Fruit fly (Drosophila melanogaster): ENCODE results near the gene Eip78C.

Eip78C gene

DNA sequence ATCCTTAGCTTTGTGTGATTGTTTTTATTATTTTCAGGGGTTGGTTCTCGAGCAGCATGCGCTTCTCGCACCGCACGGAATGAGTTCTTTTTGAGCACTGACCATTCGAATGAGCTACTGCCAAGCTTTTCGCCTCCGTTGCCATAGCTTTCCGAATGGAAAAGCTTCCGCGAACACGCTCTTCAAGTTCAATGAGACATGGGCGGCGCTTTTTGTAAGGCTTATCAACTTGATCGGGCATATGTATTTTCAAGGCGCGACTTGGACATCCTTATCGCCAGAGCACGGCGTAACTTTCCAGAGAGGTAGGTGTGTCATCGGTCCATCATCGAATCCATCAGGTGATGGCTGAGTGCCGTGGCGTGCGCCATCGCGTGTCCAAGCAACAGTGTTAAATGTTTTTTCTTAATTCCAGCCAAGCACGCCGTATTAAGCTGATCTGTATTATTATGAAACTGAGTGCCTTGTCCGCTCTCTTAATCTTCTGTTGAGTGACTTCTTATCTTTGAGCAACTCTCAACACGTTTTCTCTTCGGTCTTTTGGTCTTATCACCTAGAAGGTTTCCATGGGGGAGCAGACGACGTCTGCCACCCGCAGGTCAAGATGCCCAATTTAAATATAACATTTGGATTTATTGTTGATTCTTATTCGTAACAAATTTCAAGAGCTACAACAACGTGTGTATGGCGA is 53.6 kb downstream of the Eip78C start, which contains the start of gene AcCoAS (continued):
- peak; percentile 52; the same call in 1 of the 2 replicates for TF ChIP-seq rib (GFP tag; IDR thresholded peaks at IDR 0.05)
- peak; percentile 45 for TF ChIP-seq dm (GFP tag; optimal IDR thresholded peaks at IDR 0.05)
- no peak for TF ChIP-seq Taf1 (GFP tag; IDR thresholded peaks at IDR 0.05)
- 0 out of 2 replicates have a peak, but pooled peaks have one; percentile 7 for TF ChIP-seq CG11085 (GFP tag; IDR thresholded peaks at IDR 0.05)
- TF ChIP-seq danr (GFP tag; IDR thresholded peaks at IDR 0.05): no peak
- no peak for TF ChIP-seq slp2 (GFP tag; optimal IDR thresholded peaks at IDR 0.05)
- TF ChIP-seq mld (GFP tag; IDR thresholded peaks at IDR 0.05; ENCODE audit: partially characterized antibody): no peak
- peak; percentile 44 for TF ChIP-seq grau (tag; optimal IDR thresholded peaks at IDR 0.05)
- 0 out of 2 replicates have a peak, but pooled peaks have one; percentile 44 for TF ChIP-seq CG16779 (GFP tag; IDR thresholded peaks at IDR 0.05)
- TF ChIP-seq Sry-β (GFP tag; optimal IDR thresholded peaks at IDR 0.05): no peak
- TF ChIP-seq CG4707 (GFP tag; optimal IDR thresholded peaks at IDR 0.05): no peak
- TF ChIP-seq CG17802 (tag; optimal IDR thresholded peaks at IDR 0.05): no peak
- TF ChIP-seq maf-S (GFP tag; optimal IDR thresholded peaks at IDR 0.05): no peak
- TF ChIP-seq CG18011 (GFP tag; optimal IDR thresholded peaks at IDR 0.05): peak; percentile 30
- peak; percentile 82 for TF ChIP-seq mirr (GFP tag; optimal IDR thresholded peaks at IDR 0.05)
- TF ChIP-seq exex (tag; optimal IDR thresholded peaks at IDR 0.05): peak; percentile 76
- TF ChIP-seq CG42726 (GFP tag; IDR thresholded peaks at IDR 0.05; ENCODE audit: partially characterized antibody): no peak
- TF ChIP-seq CG6272 (GFP tag; IDR thresholded peaks at IDR 0.05): no peak
- peak; percentile 33; the same call in 1 of the 2 replicates for TF ChIP-seq vvl (GFP tag; IDR thresholded peaks at IDR 0.05)
- no peak for TF ChIP-seq trem (tag; optimal IDR thresholded peaks at IDR 0.05)
- peak; percentile 44; the same call in 1 of the 2 replicates for TF ChIP-seq CG13287 (GFP tag; IDR thresholded peaks at IDR 0.05; ENCODE audit: partially characterized antibody)
- TF ChIP-seq Drgx (GFP tag; IDR thresholded peaks at IDR 0.05): peak; percentile 62
- peak; percentile 2 for TF ChIP-seq CHES-1-like (GFP tag; optimal IDR thresholded peaks at IDR 0.05)
- peak; percentile 38 for TF ChIP-seq CG9727 (GFP tag; optimal IDR thresholded peaks at IDR 0.05)
- peak in 1 of 2 experiments; percentile 51 for TF ChIP-seq Hr78 (GFP tag; optimal IDR thresholded peaks at IDR 0.05)
- peak; percentile 37 for TF ChIP-seq NfI (GFP tag; optimal IDR thresholded peaks at IDR 0.05)
- no peak for TF ChIP-seq CG14441 (GFP tag; IDR thresholded peaks at IDR 0.05)
- peak; percentile 81 for TF ChIP-seq Fer1 (GFP tag; optimal IDR thresholded peaks at IDR 0.05)
- peak; percentile 10 for TF ChIP-seq CG17568 (GFP tag; optimal IDR thresholded peaks at IDR 0.05)
- peak; percentile 71 for TF ChIP-seq CG13296 (GFP tag; optimal IDR thresholded peaks at IDR 0.05)
- peak; percentile 92 for TF ChIP-seq Deaf1 (tag; optimal IDR thresholded peaks at IDR 0.05)
- TF ChIP-seq Dip3 (GFP tag; optimal IDR thresholded peaks at IDR 0.05): peak; percentile 34
- TF ChIP-seq lab (GFP tag; optimal IDR thresholded peaks at IDR 0.05): peak; percentile 78
- TF ChIP-seq CG2712 (tag; optimal IDR thresholded peaks at IDR 0.05): peak; percentile 14
- TF ChIP-seq sob (GFP tag; IDR thresholded peaks at IDR 0.05): peak; percentile 46; the same call in 1 of the 2 replicates
- TF ChIP-seq Nf-YA (GFP tag; IDR thresholded peaks at IDR 0.05): no peak
- TF ChIP-seq CG10274 (GFP tag; optimal IDR thresholded peaks at IDR 0.05): peak; percentile 34
- TF ChIP-seq unpg (GFP tag; optimal IDR thresholded peaks at IDR 0.05): peak; percentile 27
- no peak for TF ChIP-seq gfzf (GFP tag; optimal IDR thresholded peaks at IDR 0.05)
- TF ChIP-seq shn (GFP tag; optimal IDR thresholded peaks at IDR 0.05): no peak
- no peak for TF ChIP-seq tll (GFP tag; optimal IDR thresholded peaks at IDR 0.05)
- peak; percentile 32; the same call in 1 of the 3 replicates for TF ChIP-seq dysf (GFP tag; IDR thresholded peaks at IDR 0.05)
- TF ChIP-seq HmgZ (tag; optimal IDR thresholded peaks at IDR 0.05): peak; percentile 44
- TF ChIP-seq CG7987 (GFP tag; optimal IDR thresholded peaks at IDR 0.05): peak; percentile 97
- peak; percentile 13 for TF ChIP-seq bcd (GFP tag; optimal IDR thresholded peaks at IDR 0.05)
- no peak for TF ChIP-seq croc (GFP tag; conservative IDR thresholded peaks at IDR 0.05)
- TF ChIP-seq gcm (GFP tag; optimal IDR thresholded peaks at IDR 0.05): no peak
- peak; percentile 73 for TF ChIP-seq Hand (GFP tag; optimal IDR thresholded peaks at IDR 0.05)

All from whole organism, embryonic.